Worm (Caenorhabditis elegans) whole organism, mixed stage, embryonic: ENCODE measurements around the gene islo-1.
"Not testable (repeated sequence)": the region's sequence is repeated elsewhere in the genome, so short reads cannot be mapped to it uniquely, and the experiment has no call there.

Experiments used
- M03D4.4 ChIP-seq: sonication (generic microtip); optimal IDR thresholded peaks from 2 replicates; lab custom pipeline; 2017; ENCODE audit warnings: mild to moderate bottlenecking, missing genetic modification characterization, missing compliant biosample characterization
- bed-3 ChIP-seq: fragments of 200-800 bp; sonication (Bioruptor generic); optimal IDR thresholded peaks from 3 replicates; lab custom pipeline; 2018; ENCODE audit warnings: mild to moderate bottlenecking, missing genetic modification characterization, moderate library complexity, missing compliant biosample characterization
- blmp-1 ChIP-seq: fragments of 150-350 bp; optimal IDR thresholded peaks from 2 replicates; lab custom pipeline; 2014; ENCODE audit warnings: missing biosample characterization, missing genetic modification characterization
- ceh-39 ChIP-seq: fragments of 150-350 bp; optimal IDR thresholded peaks from 2 replicates; lab custom pipeline; 2014; ENCODE audit warnings: missing biosample characterization, missing genetic modification characterization
- ceh-43 ChIP-seq: fragments of 200-800 bp; sonication (Bioruptor generic); optimal IDR thresholded peaks from 2 replicates; lab custom pipeline; 2018; ENCODE audit warnings: mild to moderate bottlenecking, missing genetic modification characterization, moderate library complexity, missing compliant biosample characterization
- ceh-83 ChIP-seq: fragments of 200-800 bp; sonication (Bioruptor generic); optimal IDR thresholded peaks from 2 replicates; lab custom pipeline; 2018; ENCODE audit warnings: mild to moderate bottlenecking, missing genetic modification characterization, missing compliant biosample characterization
- ces-1 ChIP-seq: fragments of 150-350 bp; optimal IDR thresholded peaks from 2 replicates; lab custom pipeline; 2014; ENCODE audit warnings: missing biosample characterization, missing genetic modification reagents, missing genetic modification characterization
- cnd-1 ChIP-seq: fragments of 200-800 bp; sonication (Bioruptor generic); optimal IDR thresholded peaks from 2 replicates; lab custom pipeline; 2018; ENCODE audit warnings: mild to moderate bottlenecking, missing genetic modification characterization, missing compliant biosample characterization
- drap-1 ChIP-seq: fragments of 200-800 bp; sonication (Bioruptor generic); optimal IDR thresholded peaks from 3 replicates; lab custom pipeline; 2018; ENCODE audit warnings: mild to moderate bottlenecking, missing genetic modification characterization, missing compliant biosample characterization
- elt-1 ChIP-seq: sonication (generic microtip); optimal IDR thresholded peaks from 2 replicates; lab custom pipeline; 2017; ENCODE audit warnings: missing genetic modification characterization, mild to moderate bottlenecking, missing compliant biosample characterization, antibody characterized with exemption, moderate library complexity, borderline replicate concordance; ENCODE audit not compliant: insufficient read depth
- elt-3 ChIP-seq: fragments of 150-350 bp; optimal IDR thresholded peaks from 2 replicates; lab custom pipeline; 2014; ENCODE audit warnings: missing biosample characterization, missing genetic modification characterization
- flh-1 ChIP-seq: fragments of 200-800 bp; sonication (Bioruptor generic); optimal IDR thresholded peaks from 2 replicates; lab custom pipeline; 2018; ENCODE audit warnings: mild to moderate bottlenecking, missing genetic modification characterization, moderate library complexity, missing compliant biosample characterization
- ham-2 ChIP-seq: fragments of 200-800 bp; sonication (Bioruptor generic); optimal IDR thresholded peaks from 2 replicates; lab custom pipeline; 2018; ENCODE audit warnings: mild to moderate bottlenecking, missing genetic modification characterization, missing compliant biosample characterization
- lin-13 ChIP-seq: fragments of 150-350 bp; optimal IDR thresholded peaks from 2 replicates; lab custom pipeline; 2014; ENCODE audit warnings: missing biosample characterization, missing genetic modification characterization
- lin-32 ChIP-seq: fragments of 200-800 bp; sonication (Bioruptor generic); optimal IDR thresholded peaks from 2 replicates; lab custom pipeline; 2018; ENCODE audit warnings: mild to moderate bottlenecking, missing genetic modification characterization, missing compliant biosample characterization
- lsy-2 ChIP-seq: fragments of 150-350 bp; optimal IDR thresholded peaks from 2 replicates; lab custom pipeline; 2014; ENCODE audit warnings: missing biosample characterization, missing genetic modification characterization
- mab-5 ChIP-seq: fragments of 150-350 bp; optimal IDR thresholded peaks from 2 replicates; lab custom pipeline; 2014; ENCODE audit warnings: missing biosample characterization, missing genetic modification characterization
- mep-1 ChIP-seq: fragments of 150-350 bp; optimal IDR thresholded peaks from 2 replicates; lab custom pipeline; 2017; ENCODE audit warnings: missing biosample characterization, missing genetic modification reagents, missing genetic modification characterization, inconsistent platforms
- mls-2 ChIP-seq: sonication (generic microtip); optimal IDR thresholded peaks from 2 replicates; lab custom pipeline; 2016; ENCODE audit warnings: mild to moderate bottlenecking, missing genetic modification characterization, moderate library complexity, missing compliant biosample characterization
- nhr-2 ChIP-seq: fragments of 150-350 bp; optimal IDR thresholded peaks from 2 replicates; lab custom pipeline; 2014; ENCODE audit warnings: missing biosample characterization, missing genetic modification characterization
- nhr-237 ChIP-seq: fragments of 150-350 bp; optimal IDR thresholded peaks from 2 replicates; lab custom pipeline; 2014; ENCODE audit warnings: missing biosample characterization, missing genetic modification characterization
- nhr-28 ChIP-seq: fragments of 150-350 bp; optimal IDR thresholded peaks from 2 replicates; lab custom pipeline; 2014; ENCODE audit warnings: missing biosample characterization, missing genetic modification characterization
- nhr-76 ChIP-seq: sonication (generic microtip); optimal IDR thresholded peaks from 2 replicates; lab custom pipeline; 2017; ENCODE audit warnings: missing biosample characterization, missing genetic modification characterization
- pha-4 ChIP-seq: fragments of 150-350 bp; optimal IDR thresholded peaks from 2 replicates; lab custom pipeline; 2018; ENCODE audit warnings: missing biosample characterization, missing genetic modification reagents, missing genetic modification characterization
- snpc-4 ChIP-seq: fragments of 150-350 bp; optimal IDR thresholded peaks from 2 replicates; lab custom pipeline; 2014; ENCODE audit warnings: missing biosample characterization, missing genetic modification characterization
- sptf-1 ChIP-seq: sonication (generic microtip); optimal IDR thresholded peaks from 2 replicates; lab custom pipeline; 2017; ENCODE audit warnings: mild to moderate bottlenecking, missing genetic modification characterization, moderate library complexity, missing compliant biosample characterization
- tbx-8 ChIP-seq: fragments of 200-800 bp; sonication (Bioruptor generic); optimal IDR thresholded peaks from 2 replicates; lab custom pipeline; 2018; ENCODE audit warnings: mild to moderate bottlenecking, missing genetic modification characterization, moderate library complexity, missing compliant biosample characterization
- unc-120 ChIP-seq: sonication (generic microtip); optimal IDR thresholded peaks from 2 replicates; lab custom pipeline; 2017; ENCODE audit warnings: missing genetic modification characterization, missing compliant biosample characterization; ENCODE audit not compliant: poor library complexity, severe bottlenecking
- unc-39 ChIP-seq: fragments of 150-350 bp; optimal IDR thresholded peaks from 2 replicates; lab custom pipeline; 2014; ENCODE audit warnings: missing biosample characterization, missing genetic modification characterization
- unc-62 ChIP-seq: fragments of 150-350 bp; optimal IDR thresholded peaks from 2 replicates; lab custom pipeline; 2014; ENCODE audit warnings: missing biosample characterization, missing genetic modification reagents, missing genetic modification characterization
- zip-8 ChIP-seq: fragments of 150-350 bp; optimal IDR thresholded peaks from 2 replicates; lab custom pipeline; 2014; ENCODE audit warnings: missing biosample characterization, missing genetic modification characterization
- ztf-11 ChIP-seq: fragments of 150-350 bp; optimal IDR thresholded peaks from 2 replicates; lab custom pipeline; 2014; ENCODE audit warnings: missing biosample characterization, missing genetic modification characterization

Gene islo-1

DNA sequence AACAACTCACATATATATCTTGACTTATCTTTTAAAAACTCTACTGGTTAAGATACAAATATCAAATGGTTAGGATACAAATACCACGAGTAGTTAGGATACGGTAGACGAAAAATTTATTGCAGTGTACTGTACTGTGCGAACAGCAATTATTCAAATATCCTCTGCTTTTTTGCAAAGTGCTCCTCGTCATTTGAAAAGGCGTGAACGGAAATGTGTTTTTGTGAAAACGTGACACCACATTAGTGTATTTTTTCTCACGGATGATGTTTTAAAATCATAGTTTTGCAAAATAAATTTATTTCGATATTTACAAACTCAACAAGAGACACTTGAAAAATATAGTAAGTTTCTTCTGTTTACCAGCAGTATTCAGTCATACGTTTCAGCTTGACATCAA, 17.4 kb upstream of the islo-1 start, which contains the start of gene F42G8.8:
F42G8.8 (plus strand) TSS at position 301 of the 400 bp plus-strand sequence.
- TF ChIP-seq lsy-2 (tag; lab: Kevin White, UChicago) = no peak
- TF ChIP-seq ham-2 (GFP tag; lab: Kevin White, UChicago) = no peak
- TF ChIP-seq M03D4.4 = no peak
- TF ChIP-seq unc-62 (GFP tag; lab: Kevin White, UChicago) = no peak

DNA sequence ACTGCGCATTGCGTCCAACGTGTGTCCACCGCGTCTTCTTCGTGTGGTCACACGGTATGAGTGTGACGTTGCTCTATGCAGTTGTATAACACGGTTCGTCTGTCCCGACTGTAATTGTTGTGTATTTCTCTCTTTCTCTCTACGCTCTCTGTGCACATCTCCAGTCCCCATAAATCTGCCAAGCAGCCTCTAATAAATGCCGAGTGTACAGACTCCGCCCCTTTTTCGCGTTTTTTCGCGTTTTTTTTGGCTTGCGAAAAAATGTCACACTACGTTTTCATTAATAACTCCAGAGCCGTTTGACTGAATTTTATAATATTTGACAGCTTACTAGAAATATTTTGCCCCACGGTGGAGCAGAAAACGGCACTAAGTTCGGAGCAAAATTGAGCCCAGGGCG, 13.8 kb upstream of the islo-1 start, which contains the start of gene erp-44.3:
erp-44.3 (plus strand) TSS at position 301 of the 400 bp plus-strand sequence.
- TF ChIP-seq nhr-28 (tag; lab: Kevin White, UChicago); lin-13; unc-62 (GFP tag; lab: Kevin White, UChicago): not testable (repeated sequence)

DNA sequence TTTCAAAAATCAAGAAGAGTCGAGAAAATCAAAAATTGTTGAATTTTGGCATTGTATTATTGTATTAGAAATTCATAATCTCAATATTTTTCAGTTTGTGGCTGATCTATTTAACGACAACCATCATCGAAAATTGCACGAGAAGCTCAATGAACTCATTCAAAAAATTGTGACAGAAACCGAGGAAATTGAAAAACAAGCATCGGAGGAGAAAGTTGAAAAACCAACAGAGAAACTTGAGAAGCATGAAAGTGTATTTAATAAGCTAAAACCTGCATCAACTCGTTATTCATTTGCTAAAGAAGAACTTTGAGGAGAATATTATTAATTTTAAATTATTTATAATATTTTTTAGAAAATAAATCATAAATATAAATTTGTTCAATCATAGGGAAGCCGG, 9.3 kb upstream of the islo-1 start, which contains the start of gene ceph-41:
ceph-41 (plus strand) TSS at position 301 of the 400 bp plus-strand sequence.
- TF ChIP-seq drap-1 (GFP tag; lab: Kevin White, UChicago) (no peak), ceh-83 (GFP tag; lab: Kevin White, UChicago) (no peak), unc-120 (tag; lab: Kevin White, UChicago) (no peak), mep-1 (tag; lab: Kevin White, UChicago) (no peak), nhr-28 (tag; lab: Kevin White, UChicago) (no peak), ztf-11 (no peak), ceh-43 (GFP tag; lab: Kevin White, UChicago) (no peak), ham-2 (GFP tag; lab: Kevin White, UChicago) (no peak), zip-8 (tag; lab: Kevin White, UChicago) (no peak), elt-1 (tag; lab: Kevin White, UChicago) (no peak), lin-13 (no peak)

DNA sequence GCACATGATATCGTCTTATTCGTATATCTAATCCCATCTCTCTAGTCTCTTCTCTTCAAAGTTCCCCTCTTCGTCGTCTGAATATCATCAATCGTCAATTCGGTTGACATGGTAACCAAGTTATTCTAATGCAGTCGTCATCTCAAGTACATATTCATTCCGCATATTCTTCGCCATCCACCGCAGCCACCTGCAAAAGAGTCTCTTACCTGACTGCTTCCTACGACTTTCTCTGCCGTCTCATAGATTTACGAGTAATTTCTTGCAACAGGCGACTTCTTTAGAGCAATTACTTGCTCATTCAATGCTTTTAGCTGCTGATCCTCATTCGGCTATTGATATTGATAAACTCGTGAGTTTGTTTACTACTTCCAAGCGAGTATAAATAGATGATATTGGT, 8.8 kb upstream of the islo-1 start:
- TF ChIP-seq snpc-4 (tag; lab: Kevin White, UChicago) (no peak), elt-3 (tag; lab: Kevin White, UChicago) (no peak), M03D4.4 (no peak), nhr-28 (tag; lab: Kevin White, UChicago) (no peak), nhr-76 (tag; lab: Kevin White, UChicago) (no peak), unc-120 (tag; lab: Kevin White, UChicago) (no peak), ceh-43 (GFP tag; lab: Kevin White, UChicago) (no peak), nhr-2 (no peak), unc-39 (tag; lab: Kevin White, UChicago) (no peak), lsy-2 (tag; lab: Kevin White, UChicago) (no peak), ceh-39 (tag; lab: Kevin White, UChicago) (no peak), cnd-1 (tag; lab: Kevin White, UChicago) (no peak), mep-1 (tag; lab: Kevin White, UChicago) (no peak), lin-13 (no peak), mab-5 (tag; lab: Kevin White, UChicago) (no peak), nhr-237 (no peak), ztf-11 (no peak)

ce11 chrIV:8130131-8130611, 6.0 kb upstream of the islo-1 start, which contains the start of the genes ndub-11 and moc-3:
Gene ndub-11 (minus strand): TSS chrIV:8130231.
Gene moc-3 (plus strand): TSS chrIV:8130561.
- TF ChIP-seq M03D4.4 (no peak), sptf-1 (tag; lab: Kevin White, UChicago) (no peak), unc-120 (tag; lab: Kevin White, UChicago) (no peak), mep-1 (tag; lab: Kevin White, UChicago) (no peak), lsy-2 (tag; lab: Kevin White, UChicago) (no peak), mab-5 (tag; lab: Kevin White, UChicago) (no peak)

DNA sequence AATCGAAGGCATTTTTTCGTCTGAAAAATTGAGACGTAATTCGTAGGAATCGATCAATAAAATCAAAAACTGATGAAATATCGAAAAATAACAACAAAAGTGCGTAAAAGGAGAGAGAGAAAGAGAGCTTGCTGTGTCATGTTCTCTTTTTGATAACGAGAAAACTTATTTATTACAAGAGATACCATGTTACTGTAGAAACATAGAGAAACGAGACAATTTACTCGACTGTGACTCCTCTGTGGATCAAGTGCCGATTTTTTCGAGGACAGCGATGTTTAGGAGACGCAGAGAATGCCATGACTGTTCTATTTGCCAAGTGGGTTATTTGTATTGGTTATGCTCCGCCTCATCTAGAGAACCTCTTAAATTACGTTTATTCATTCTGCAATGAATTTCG, 2.7 kb upstream of the islo-1 start, which contains the start of gene sph-1:
sph-1 (minus strand) TSS at position 23 of the 400 bp plus-strand sequence.
- TF ChIP-seq elt-3 (tag; lab: Kevin White, UChicago) = no peak
- peak; percentile 70 for TF ChIP-seq pha-4 (tag; lab: Kevin White, UChicago)
- TF ChIP-seq mls-2 = no peak

DNA sequence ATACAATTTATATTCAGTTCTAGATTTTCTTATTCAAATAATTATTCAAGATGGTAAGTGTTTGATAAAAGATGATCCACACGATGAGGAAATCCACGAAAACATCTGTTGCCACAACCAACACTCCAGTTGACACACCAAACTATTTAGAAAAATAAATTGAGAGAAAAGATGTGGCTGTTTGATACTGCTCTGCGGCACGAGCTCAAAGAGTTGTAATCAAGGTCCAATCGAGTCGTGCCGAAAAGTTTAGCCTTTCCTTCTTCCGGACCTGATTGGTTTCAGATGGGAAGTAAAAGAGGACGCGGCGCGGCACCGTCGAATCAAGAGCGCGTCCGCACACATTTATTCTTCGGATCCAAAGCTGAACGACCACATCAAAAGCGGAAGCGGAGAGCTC, 359 bp downstream of the islo-1 start:
- TF ChIP-seq lin-32 (no peak), sptf-1 (tag; lab: Kevin White, UChicago) (no peak), pha-4 (tag; lab: Kevin White, UChicago) (no peak), nhr-237 (no peak), drap-1 (GFP tag; lab: Kevin White, UChicago) (no peak), ztf-11 (no peak), ceh-83 (GFP tag; lab: Kevin White, UChicago) (no peak), mep-1 (tag; lab: Kevin White, UChicago) (no peak), flh-1 (GFP tag; lab: Kevin White, UChicago) (no peak), ceh-39 (tag; lab: Kevin White, UChicago) (no peak), lin-13 (no peak), bed-3 (no peak), ces-1 (GFP tag; lab: Kevin White, UChicago) (no peak), tbx-8 (GFP tag; lab: Kevin White, UChicago) (no peak), blmp-1 (tag; lab: Kevin White, UChicago) (no peak), M03D4.4 (no peak), snpc-4 (tag; lab: Kevin White, UChicago) (no peak)
